Fruit fly (Drosophila melanogaster): Measurements from ENCODE around the gene CG12522.

CG12522 gene

dm6 chr3L:11107935-11108334 lies at the start of gene CG12522:
CG12522 (plus strand) TSS chr3L:11108235.
- no peak for TF ChIP-seq CTCF (optimal IDR thresholded peaks at IDR 0.05)

- no peak for TF ChIP-seq CG8478 (optimal IDR thresholded peaks at IDR 0.05)
- TF ChIP-seq CTCF (optimal IDR thresholded peaks at IDR 0.05), result no peak
Observed at dm6 chr3L:11061200-11061599, 46.8 kb upstream of the CG12522 start, which contains the start of the genes CG6321 and Blos2. CG6321 (minus strand) TSS chr3L:11061224. Blos2 (plus strand) TSS chr3L:11061571.

dm6 chr3L:11062441-11062840 lies 45.6 kb upstream of the CG12522 start, which contains the start of gene CG32069:
CG32069 (minus strand) TSS chr3L:11062614.
- TF ChIP-seq CTCF (optimal IDR thresholded peaks at IDR 0.05) (no peak), CG8478 (optimal IDR thresholded peaks at IDR 0.05) (no peak)

dm6 chr3L:11064689-11065088 lies 43.3 kb upstream of the CG12522 start, which contains the start of the genes CG32075, CG45101 and SuUR:
CG32075 (minus strand) TSS chr3L:11064941.
CG45101 (plus strand) TSS chr3L:11064991.
SuUR (plus strand) TSS chr3L:11064991.
- TF ChIP-seq CTCF (optimal IDR thresholded peaks at IDR 0.05) (no peak), CG8478 (optimal IDR thresholded peaks at IDR 0.05) (no peak)

- TF ChIP-seq CTCF (optimal IDR thresholded peaks at IDR 0.05) (no peak), CG8478 (optimal IDR thresholded peaks at IDR 0.05) (no peak)
Observed at dm6 chr3L:11065850-11066249, 42.2 kb upstream of the CG12522 start.

- TF ChIP-seq CTCF (optimal IDR thresholded peaks at IDR 0.05), result no peak
- no peak for TF ChIP-seq CG8478 (optimal IDR thresholded peaks at IDR 0.05)
Observed at dm6 chr3L:11069764-11070163, 38.3 kb upstream of the CG12522 start, which contains the start of gene CG6310. CG6310 (minus strand) TSS chr3L:11069864.

- TF ChIP-seq CG8478 (optimal IDR thresholded peaks at IDR 0.05), result no peak
- TF ChIP-seq CTCF (optimal IDR thresholded peaks at IDR 0.05), result no peak
Observed at dm6 chr3L:11070372-11070854, 37.6 kb upstream of the CG12522 start, which contains the start of gene Mocs1. Mocs1 (plus strand) TSS chr3L:11070526.

dm6 chr3L:11071057-11071456 lies 37.0 kb upstream of the CG12522 start:
- TF ChIP-seq CG8478 (optimal IDR thresholded peaks at IDR 0.05), result no peak
- no peak for TF ChIP-seq CTCF (optimal IDR thresholded peaks at IDR 0.05)

- TF ChIP-seq CTCF (optimal IDR thresholded peaks at IDR 0.05) (no peak), CG8478 (optimal IDR thresholded peaks at IDR 0.05) (no peak)
Observed at dm6 chr3L:11074043-11074853, 33.8 kb upstream of the CG12522 start, which contains the start of the genes Pfdn2 and Noc1. Pfdn2 (minus strand) TSS chr3L:11074388. Noc1 (plus strand) TSS chr3L:11074769.

dm6 chr3L:11083605-11084004 lies 24.4 kb upstream of the CG12522 start:
- TF ChIP-seq CTCF (optimal IDR thresholded peaks at IDR 0.05) (no peak), CG8478 (optimal IDR thresholded peaks at IDR 0.05) (no peak)

- no peak for TF ChIP-seq CG8478 (optimal IDR thresholded peaks at IDR 0.05)
- no peak for TF ChIP-seq CTCF (optimal IDR thresholded peaks at IDR 0.05)
Observed at dm6 chr3L:11084557-11085231, 23.3 kb upstream of the CG12522 start.

dm6 chr3L:11085810-11086209 lies 22.2 kb upstream of the CG12522 start:
- TF ChIP-seq CTCF (optimal IDR thresholded peaks at IDR 0.05), result no peak
- TF ChIP-seq CG8478 (optimal IDR thresholded peaks at IDR 0.05), result no peak

dm6 chr3L:11089805-11090440 lies 18.1 kb upstream of the CG12522 start:
- TF ChIP-seq CG8478 (optimal IDR thresholded peaks at IDR 0.05) (no peak), CTCF (optimal IDR thresholded peaks at IDR 0.05) (no peak)

- TF ChIP-seq CG8478 (optimal IDR thresholded peaks at IDR 0.05), result no peak
- no peak for TF ChIP-seq CTCF (optimal IDR thresholded peaks at IDR 0.05)
Observed at dm6 chr3L:11091943-11092609, 16.0 kb upstream of the CG12522 start.

Measured in S2 (cell line).